Fruit fly (Drosophila melanogaster): Measurements from ENCODE around the gene sNPF.

sNPF gene

dm6 chr2L:20027382-20027919, at the start of gene sNPF (continued):
- TF ChIP-seq CG12236 (GFP tag; optimal IDR thresholded peaks at IDR 0.05) = no peak
- TF ChIP-seq ken (GFP tag; IDR thresholded peaks at IDR 0.05) = no peak
- TF ChIP-seq her (GFP tag; optimal IDR thresholded peaks at IDR 0.05) = peak; percentile 44
- no peak for TF ChIP-seq CG12391 (tag; optimal IDR thresholded peaks at IDR 0.05)
- TF ChIP-seq CG12071 (GFP tag; optimal IDR thresholded peaks at IDR 0.05) = no peak
- TF ChIP-seq ewg (GFP tag; optimal IDR thresholded peaks at IDR 0.05) = peak; percentile 8
- TF ChIP-seq CTCF (GFP tag; optimal IDR thresholded peaks at IDR 0.05) = peak; percentile 16
- peak; percentile 54 for TF ChIP-seq Dip3 (GFP tag; optimal IDR thresholded peaks at IDR 0.05)
- TF ChIP-seq CG15073 (GFP tag; optimal IDR thresholded peaks at IDR 0.05) = no peak
- 0 out of 2 replicates have a peak, but pooled peaks have one; percentile 33 for TF ChIP-seq CG3847 (GFP tag; IDR thresholded peaks at IDR 0.05)
- peak; percentile 32 for TF ChIP-seq CG13296 (GFP tag; optimal IDR thresholded peaks at IDR 0.05)
- TF ChIP-seq pho (GFP tag; optimal IDR thresholded peaks at IDR 0.05) = peak; percentile 68
- peak; percentile 78 for TF ChIP-seq gro (GFP tag; optimal IDR thresholded peaks at IDR 0.05)
- TF ChIP-seq CG31365 (tag; optimal IDR thresholded peaks at IDR 0.05) = no peak
- TF ChIP-seq lilli (GFP tag; optimal IDR thresholded peaks at IDR 0.05) = peak; percentile 72
- TF ChIP-seq CG8944 (GFP tag; optimal IDR thresholded peaks at IDR 0.05) = peak; percentile 6
- TF ChIP-seq aop (GFP tag; IDR thresholded peaks at IDR 0.05) = no peak
- TF ChIP-seq ranshi (GFP tag; IDR thresholded peaks at IDR 0.05) = 0 out of 2 replicates have a peak, but pooled peaks have one; percentile 24
- TF ChIP-seq Ravus (GFP tag; IDR thresholded peaks at IDR 0.05) = no peak
- no peak for TF ChIP-seq CG8281 (tag; optimal IDR thresholded peaks at IDR 0.05)
- peak; percentile 16 for TF ChIP-seq Usf (GFP tag; optimal IDR thresholded peaks at IDR 0.05)
- peak; percentile 56 for TF ChIP-seq CG6854 (GFP tag; optimal IDR thresholded peaks at IDR 0.05)
- peak; percentile 74 for TF ChIP-seq CG13624 (GFP tag; optimal IDR thresholded peaks at IDR 0.05)
- TF ChIP-seq Ptx1 (GFP tag; IDR thresholded peaks at IDR 0.05) = peak; percentile 61
- no peak for TF ChIP-seq Sry-β (GFP tag; optimal IDR thresholded peaks at IDR 0.05)
- TF ChIP-seq lab (GFP tag; optimal IDR thresholded peaks at IDR 0.05) = peak; percentile 56
- peak; percentile 30 for TF ChIP-seq maf-S (GFP tag; optimal IDR thresholded peaks at IDR 0.05)
- TF ChIP-seq lola (GFP tag; optimal IDR thresholded peaks at IDR 0.05) = no peak
- no peak for TF ChIP-seq tup (GFP tag; optimal IDR thresholded peaks at IDR 0.05)
- TF ChIP-seq CG17912 (GFP tag; optimal IDR thresholded peaks at IDR 0.05) = no peak
- no peak for TF ChIP-seq hkb (optimal IDR thresholded peaks at IDR 0.05)
- no peak for TF ChIP-seq hkb (GFP tag; IDR thresholded peaks at IDR 0.05)
- peak in 1 of 2 experiments; percentile 67 for TF ChIP-seq Hr51 (GFP tag; optimal IDR thresholded peaks at IDR 0.05)
- TF ChIP-seq Ssrp (tag; optimal IDR thresholded peaks at IDR 0.05) = no peak
- peak; percentile 52 for TF ChIP-seq CG16815 (GFP tag; optimal IDR thresholded peaks at IDR 0.05)
- TF ChIP-seq Trl (optimal IDR thresholded peaks at IDR 0.05) = no peak
- TF ChIP-seq Trl (GFP tag; optimal IDR thresholded peaks at IDR 0.05) = peak; percentile 41
- TF ChIP-seq kah (GFP tag; optimal IDR thresholded peaks at IDR 0.05) = no peak
- no peak for TF ChIP-seq crp (GFP tag; optimal IDR thresholded peaks at IDR 0.05)
- peak; percentile 55 for TF ChIP-seq Dek (tag; optimal IDR thresholded peaks at IDR 0.05)
- peak; percentile 61 for TF ChIP-seq CG13775 (GFP tag; optimal IDR thresholded peaks at IDR 0.05)
- peak; percentile 47 for TF ChIP-seq ind (GFP tag; optimal IDR thresholded peaks at IDR 0.05)
- no peak for TF ChIP-seq CG10366 (GFP tag; IDR thresholded peaks at IDR 0.05)
- TF ChIP-seq zfh1 (GFP tag; IDR thresholded peaks at IDR 0.05) = 0 out of 3 replicates have a peak, but pooled peaks have one; percentile 19
- TF ChIP-seq CG1233 (GFP tag; optimal IDR thresholded peaks at IDR 0.05) = peak; percentile 35
- TF ChIP-seq CG1529 (GFP tag; optimal IDR thresholded peaks at IDR 0.05) = no peak
- TF ChIP-seq CG7987 (GFP tag; optimal IDR thresholded peaks at IDR 0.05) = no peak
- TF ChIP-seq YL-1 (GFP tag; optimal IDR thresholded peaks at IDR 0.05) = no peak
- peak; percentile 19 for TF ChIP-seq slp2 (GFP tag; optimal IDR thresholded peaks at IDR 0.05)
- peak; percentile 13 for TF ChIP-seq CG3163 (GFP tag; optimal IDR thresholded peaks at IDR 0.05)
- peak; percentile 47 to 50 for TF ChIP-seq dpn (GFP tag; optimal IDR thresholded peaks at IDR 0.05)
- no peak for TF ChIP-seq B-H1 (GFP tag; IDR thresholded peaks at IDR 0.05)

Measured in whole organism, embryonic.